Worm (Caenorhabditis elegans): Measurements from ENCODE around the gene tbx-35.

Gene tbx-35

ce11 chrII:5555522-5555921 lies 30.3 kb upstream of the tbx-35 start:
- TF ChIP-seq Y55F3AM.14 (GFP tag; optimal IDR thresholded peaks at IDR 0.05), result no peak
- TF ChIP-seq mdl-1 (tag; optimal IDR thresholded peaks at IDR 0.05), result no peak
- no peak for TF ChIP-seq unc-39 (tag; optimal IDR thresholded peaks at IDR 0.05)
- no peak for TF ChIP-seq R02D3.7 (tag; optimal IDR thresholded peaks at IDR 0.05)
- no peak for TF ChIP-seq sma-3 (GFP tag; optimal IDR thresholded peaks at IDR 0.05)
- no peak for TF ChIP-seq nhr-12 (tag; optimal IDR thresholded peaks at IDR 0.05)
- TF ChIP-seq nhr-77 (tag; optimal IDR thresholded peaks at IDR 0.05), result no peak
- no peak for TF ChIP-seq lsy-2 (tag; optimal IDR thresholded peaks at IDR 0.05)
- TF ChIP-seq lin-13 (GFP tag; optimal IDR thresholded peaks at IDR 0.05), result no peak
- no peak for TF ChIP-seq nhr-10 (tag; optimal IDR thresholded peaks at IDR 0.05)
- TF ChIP-seq nhr-25 (tag; optimal IDR thresholded peaks at IDR 0.05), result no peak

DNA sequence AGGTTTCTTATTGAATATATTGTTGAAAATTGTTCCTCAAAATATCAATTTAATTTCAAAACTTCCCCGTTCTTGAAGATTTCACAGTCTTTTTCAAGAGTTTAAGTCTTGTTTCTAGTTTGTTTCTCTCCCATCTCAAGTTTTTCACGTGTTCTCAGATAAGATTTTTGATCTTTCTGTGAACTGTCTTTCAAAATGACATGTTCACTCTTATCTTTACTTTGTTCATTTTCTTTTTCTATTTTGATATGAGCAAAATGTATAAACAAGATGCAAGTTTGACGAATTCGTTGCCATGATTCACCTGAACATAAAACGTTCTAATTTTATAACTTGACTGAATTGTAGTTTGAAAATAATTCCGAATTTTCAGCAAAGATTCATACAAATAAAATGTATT lies 29.6 kb upstream of the tbx-35 start:
- TF ChIP-seq elt-3 (tag; optimal IDR thresholded peaks at IDR 0.05), result no peak
- no peak for TF ChIP-seq unc-55 (GFP tag; optimal IDR thresholded peaks at IDR 0.05)
- TF ChIP-seq nhr-10 (tag; optimal IDR thresholded peaks at IDR 0.05), result no peak
- TF ChIP-seq nhr-6 (tag; optimal IDR thresholded peaks at IDR 0.05), result no peak
- no peak for TF ChIP-seq nhr-77 (tag; optimal IDR thresholded peaks at IDR 0.05)
- no peak for TF ChIP-seq nhr-25 (tag; optimal IDR thresholded peaks at IDR 0.05)
- TF ChIP-seq lin-13 (GFP tag; optimal IDR thresholded peaks at IDR 0.05), result no peak
- TF ChIP-seq elt-1 (tag; optimal IDR thresholded peaks at IDR 0.05), result no peak
- TF ChIP-seq unc-62 (GFP tag; optimal IDR thresholded peaks at IDR 0.05), result no peak
- no peak for TF ChIP-seq nhr-129 (tag; optimal IDR thresholded peaks at IDR 0.05)
- no peak for TF ChIP-seq peb-1 (tag; optimal IDR thresholded peaks at IDR 0.05)
- no peak for TF ChIP-seq mdl-1 (tag; optimal IDR thresholded peaks at IDR 0.05)
- no peak for TF ChIP-seq skn-1 (tag; optimal IDR thresholded peaks at IDR 0.05)

DNA sequence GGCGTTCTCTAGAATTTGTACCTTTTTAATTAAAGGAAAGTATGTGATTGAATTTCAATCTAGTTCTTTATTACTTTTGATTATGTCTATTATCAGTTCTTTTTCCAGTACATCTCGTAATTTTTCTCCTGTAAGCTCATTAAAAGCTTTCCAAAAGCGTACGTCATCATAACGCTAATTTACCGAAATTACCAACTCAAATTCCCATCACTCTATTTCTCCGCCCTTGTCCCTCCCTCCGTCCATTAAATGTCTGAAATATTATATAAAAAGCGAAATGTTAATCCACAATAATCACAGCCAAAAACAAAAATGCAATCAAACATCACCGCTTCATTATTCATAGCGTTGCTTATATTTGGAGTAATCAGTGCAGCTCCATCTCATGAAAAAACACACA lies 29.1 kb upstream of the tbx-35 start, which contains the start of gene ins-12:
Gene ins-12, plus strand, starts transcription at position 301 of the 400 bp plus-strand sequence.
- TF ChIP-seq nhr-11 (tag; optimal IDR thresholded peaks at IDR 0.05) (no peak), skn-1 (tag; optimal IDR thresholded peaks at IDR 0.05) (no peak), aly-2 (tag; optimal IDR thresholded peaks at IDR 0.05) (no peak), mbf-1 (tag; optimal IDR thresholded peaks at IDR 0.05) (no peak), ceh-16 (tag; optimal IDR thresholded peaks at IDR 0.05) (no peak), sem-4 (tag; optimal IDR thresholded peaks at IDR 0.05) (no peak), ZK546.5 (tag; optimal IDR thresholded peaks at IDR 0.05) (no peak), fos-1 (tag; optimal IDR thresholded peaks at IDR 0.05) (no peak)

DNA sequence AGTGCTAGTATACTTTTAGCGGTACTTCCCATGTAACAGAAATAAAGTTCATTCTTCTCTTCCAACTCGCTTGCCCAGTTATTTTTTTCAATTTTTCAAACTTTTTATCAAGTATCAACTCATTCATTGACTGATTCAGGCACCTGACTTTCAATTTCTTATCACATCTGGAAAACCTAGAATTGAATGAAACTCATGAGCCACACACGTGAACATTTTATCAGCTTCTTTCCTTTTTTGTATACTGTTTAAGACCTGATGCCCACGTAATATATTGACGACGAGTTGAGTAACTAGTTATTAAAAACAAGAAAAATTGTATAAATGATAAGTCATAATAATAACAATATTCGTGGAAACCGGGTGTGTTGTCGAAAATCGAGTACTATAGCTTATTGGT lies 28.3 kb upstream of the tbx-35 start:
- TF ChIP-seq nhr-21 (tag; optimal IDR thresholded peaks at IDR 0.05) (no peak), crh-2 (tag; optimal IDR thresholded peaks at IDR 0.05) (peak; percentile 19), skn-1 (tag; optimal IDR thresholded peaks at IDR 0.05) (no peak), fos-1 (tag; optimal IDR thresholded peaks at IDR 0.05) (peak; percentile 64), sem-4 (tag; optimal IDR thresholded peaks at IDR 0.05) (no peak), egl-27 (tag; optimal IDR thresholded peaks at IDR 0.05) (no peak), sma-9 (GFP tag; optimal IDR thresholded peaks at IDR 0.05) (peak; percentile 59), sma-9 (tag; optimal IDR thresholded peaks at IDR 0.05) (no peak), dmd-4 (tag; optimal IDR thresholded peaks at IDR 0.05) (no peak), nhr-77 (tag; optimal IDR thresholded peaks at IDR 0.05) (no peak), sma-3 (GFP tag; optimal IDR thresholded peaks at IDR 0.05) (no peak), alr-1 (tag; optimal IDR thresholded peaks at IDR 0.05) (no peak)

- TF ChIP-seq elt-3 (tag; optimal IDR thresholded peaks at IDR 0.05) (no peak), ztf-1 (GFP tag; conservative IDR thresholded peaks at IDR 0.05) (no peak), R02D3.7 (tag; optimal IDR thresholded peaks at IDR 0.05) (no peak), sma-9 (GFP tag; optimal IDR thresholded peaks at IDR 0.05) (no peak), sma-9 (tag; optimal IDR thresholded peaks at IDR 0.05) (no peak)
These were observed 26.3 kb upstream of the tbx-35 start, which contains the start of gene C17C3.5 for ce11 chrII:5551517-5551916. Gene C17C3.5 (plus strand): TSS chrII:5551817.

ce11 chrII:5549746-5550145 lies 24.5 kb upstream of the tbx-35 start, which contains the start of gene C17C3.6:
Gene C17C3.6 (plus strand): TSS chrII:5550046.
- no peak for TF ChIP-seq unc-55 (GFP tag; optimal IDR thresholded peaks at IDR 0.05)
- no peak for TF ChIP-seq nhr-237 (tag; optimal IDR thresholded peaks at IDR 0.05)
- no peak for TF ChIP-seq ztf-1 (GFP tag; conservative IDR thresholded peaks at IDR 0.05)
